Fruit fly (Drosophila melanogaster) whole organism, embryonic: ENCODE data around the gene tweek.

Experiments
- Bteb2 ChIP-seq: fragments of 200-800 bp; sonication (Bioruptor generic); optimal IDR thresholded peaks from 2 replicates; lab custom pipeline; 2016; ENCODE audit warnings: missing biosample characterization, missing genetic modification characterization
- C15 ChIP-seq: fragments of 200-800 bp; sonication (Bioruptor generic); IDR thresholded peaks from 3 replicates; pipeline ENCODE4 v1.3.6; 2022; ENCODE audit warnings: missing biosample characterization, missing genetic modification characterization
- CG10321 ChIP-seq: fragments of 200-800 bp; sonication (Bioruptor generic); IDR thresholded peaks from 2 replicates; pipeline ENCODE4 v1.3.6; 2022; ENCODE audit warnings: missing biosample characterization, missing genetic modification characterization
- CG11093 ChIP-seq: fragments of 200-800 bp; sonication (Bioruptor generic); IDR thresholded peaks from 3 replicates; pipeline ENCODE4 v1.3.6; 2022; ENCODE audit warnings: missing biosample characterization, missing genetic modification characterization
- CG11398 ChIP-seq: fragments of 200-800 bp; sonication (Bioruptor generic); optimal IDR thresholded peaks from 2 replicates; lab custom pipeline; 2016; ENCODE audit warnings: missing biosample characterization, missing genetic modification characterization
- CG11723 ChIP-seq: fragments of 200-800 bp; sonication (Bioruptor generic); optimal IDR thresholded peaks from 2 replicates; lab custom pipeline; 2017; ENCODE audit warnings: missing biosample characterization, mild to moderate bottlenecking, missing genetic modification characterization
- CG12659 ChIP-seq: fragments of 200-800 bp; sonication (Bioruptor generic); optimal IDR thresholded peaks from 3 replicates; lab custom pipeline; 2017; ENCODE audit warnings: mild to moderate bottlenecking, missing biosample characterization, missing genetic modification reagents, missing genetic modification characterization
- CG15269 ChIP-seq: fragments of 200-800 bp; sonication (Bioruptor generic); optimal IDR thresholded peaks from 2 replicates; lab custom pipeline; 2018; ENCODE audit warnings: missing biosample characterization, mild to moderate bottlenecking, missing genetic modification characterization, moderate library complexity
- CG15601 ChIP-seq: fragments of 200-800 bp; sonication (Bioruptor generic); optimal IDR thresholded peaks from 3 replicates; lab custom pipeline; 2019; ENCODE audit warnings: missing biosample characterization, mild to moderate bottlenecking, missing genetic modification characterization, moderate library complexity
- CG3407 ChIP-seq: fragments of 200-800 bp; sonication (Bioruptor generic); optimal IDR thresholded peaks from 2 replicates; lab custom pipeline; 2018; ENCODE audit warnings: missing biosample characterization, mild to moderate bottlenecking, missing genetic modification characterization
- CG34376 ChIP-seq: fragments of 200-800 bp; sonication (Bioruptor generic); optimal IDR thresholded peaks from 2 replicates; lab custom pipeline; 2018; ENCODE audit warnings: missing biosample characterization, mild to moderate bottlenecking, missing genetic modification characterization
- CG34422 ChIP-seq: fragments of 200-800 bp; sonication (Bioruptor generic); IDR thresholded peaks from 3 replicates; pipeline ENCODE4 v1.3.6; 2022; ENCODE audit warnings: missing biosample characterization, missing genetic modification characterization
- CG3838 ChIP-seq: fragments of 200-800 bp; sonication (Bioruptor generic); optimal IDR thresholded peaks from 3 replicates; lab custom pipeline; 2016; ENCODE audit warnings: missing biosample characterization, missing genetic modification characterization
- CG4854 ChIP-seq: fragments of 200-800 bp; sonication (Bioruptor generic); optimal IDR thresholded peaks from 2 replicates; lab custom pipeline; 2016; ENCODE audit warnings: missing biosample characterization, missing genetic modification characterization, inconsistent platforms
- CG5245 ChIP-seq: fragments of 200-800 bp; sonication (Bioruptor generic); optimal IDR thresholded peaks from 3 replicates; lab custom pipeline; 2016; ENCODE audit warnings: missing biosample characterization, missing genetic modification characterization
- CG5953 ChIP-seq: fragments of 200-800 bp; sonication (Bioruptor generic); IDR thresholded peaks from 2 replicates; pipeline ENCODE4 v1.3.6; 2022; ENCODE audit warnings: missing biosample characterization, missing genetic modification characterization
- CG6175 ChIP-seq: fragments of 200-800 bp; sonication (Bioruptor generic); IDR thresholded peaks from 3 replicates; pipeline ENCODE4 v1.3.6; 2022; ENCODE audit warnings: missing biosample characterization, missing genetic modification characterization
- CG6654 ChIP-seq: fragments of 200-800 bp; sonication (Bioruptor generic); optimal IDR thresholded peaks from 2 replicates; lab custom pipeline; 2017; ENCODE audit warnings: missing biosample characterization, mild to moderate bottlenecking, missing genetic modification characterization
- CG7372 ChIP-seq: fragments of 200-800 bp; sonication (Bioruptor generic); IDR thresholded peaks from 2 replicates; pipeline ENCODE4 v1.3.6; 2022; ENCODE audit warnings: missing biosample characterization, missing genetic modification characterization
- CG8944 ChIP-seq: fragments of 200-800 bp; sonication (Bioruptor generic); optimal IDR thresholded peaks from 3 replicates; lab custom pipeline; 2016; ENCODE audit warnings: missing biosample characterization, missing genetic modification characterization
- D ChIP-seq, 2 experiments: fragments of 200-800 bp in 1 of 2; fragments of >200 bp in 1 of 2; sonication (Bioruptor generic) in 1 of 2; optimal IDR thresholded peaks; 2 replicates in 1 of 2; 3 replicates in 1 of 2; lab custom pipeline; 2017; ENCODE audit warnings: mild to moderate bottlenecking in 1 of 2, missing biosample characterization in 1 of 2, missing genetic modification characterization in 1 of 2, missing genetic modification reagents in 1 of 2
- GATAe ChIP-seq: fragments of 200-800 bp; sonication (Bioruptor generic); conservative IDR thresholded peaks from 2 replicates; pipeline ENCODE4 v1.3.6; 2022; ENCODE audit warnings: missing biosample characterization, missing genetic modification characterization
- MESR4 ChIP-seq: fragments of 200-800 bp; sonication (Bioruptor generic); optimal IDR thresholded peaks from 2 replicates; lab custom pipeline; 2018; ENCODE audit warnings: missing biosample characterization, mild to moderate bottlenecking, missing genetic modification characterization, moderate library complexity
- Max ChIP-seq: fragments of 200-800 bp; sonication (Bioruptor generic); optimal IDR thresholded peaks from 2 replicates; lab custom pipeline; 2016; ENCODE audit warnings: missing biosample characterization, mild to moderate bottlenecking, missing genetic modification characterization
- Mrtf ChIP-seq: fragments of 200-800 bp; sonication (Bioruptor generic); IDR thresholded peaks from 3 replicates; pipeline ENCODE4 v1.3.6; 2022; ENCODE audit warnings: missing biosample characterization, missing genetic modification characterization
- Nf-YA ChIP-seq: fragments of 200-800 bp; sonication (Bioruptor generic); IDR thresholded peaks from 2 replicates; pipeline ENCODE4 v1.3.6; 2022; ENCODE audit warnings: missing biosample characterization, missing genetic modification characterization
- Optix ChIP-seq: fragments of 200-800 bp; sonication (Bioruptor generic); IDR thresholded peaks from 3 replicates; pipeline ENCODE4 v1.3.6; 2022; ENCODE audit warnings: missing biosample characterization, missing genetic modification characterization
- Vsx1 ChIP-seq: fragments of 200-800 bp; sonication (Bioruptor generic); optimal IDR thresholded peaks from 2 replicates; lab custom pipeline; 2017; ENCODE audit warnings: missing biosample characterization, mild to moderate bottlenecking, missing genetic modification characterization, missing genetic modification reagents
- ato ChIP-seq: fragments of 200-800 bp; sonication (Bioruptor generic); IDR thresholded peaks from 2 replicates; pipeline ENCODE4 v1.3.6; 2022; ENCODE audit warnings: missing biosample characterization, missing genetic modification characterization; ENCODE audit not compliant: partially characterized antibody
- btn ChIP-seq: fragments of 200-800 bp; sonication (Bioruptor generic); optimal IDR thresholded peaks from 2 replicates; lab custom pipeline; 2016; ENCODE audit warnings: missing biosample characterization, missing genetic modification characterization
- chinmo ChIP-seq: fragments of 200-800 bp; sonication (Bioruptor generic); IDR thresholded peaks from 4 replicates; pipeline ENCODE4 v1.3.6; 2022; ENCODE audit warnings: missing biosample characterization, missing genetic modification characterization; ENCODE audit not compliant: partially characterized antibody
- crc ChIP-seq: fragments of 200-800 bp; sonication (Bioruptor generic); optimal IDR thresholded peaks from 2 replicates; lab custom pipeline; 2016; ENCODE audit warnings: missing biosample characterization, missing genetic modification characterization
- crp ChIP-seq, 2 experiments: fragments of 200-800 bp; sonication (Bioruptor generic); optimal IDR thresholded peaks; 2 replicates in 1 of 2; 3 replicates in 1 of 2; lab custom pipeline; 2017; ENCODE audit warnings: missing biosample characterization in 2 of 2, missing genetic modification characterization in 2 of 2, mild to moderate bottlenecking in 1 of 2, moderate library complexity in 1 of 2
- cwo ChIP-seq: fragments of 200-800 bp; sonication (Bioruptor generic); optimal IDR thresholded peaks from 3 replicates; lab custom pipeline; 2017; ENCODE audit warnings: missing biosample characterization, missing genetic modification characterization, mild to moderate bottlenecking, moderate library complexity, missing genetic modification reagents
- fru ChIP-seq: fragments of >200 bp; optimal IDR thresholded peaks from 2 replicates; lab custom pipeline; 2017
- grau ChIP-seq: fragments of 200-800 bp; optimal IDR thresholded peaks from 3 replicates; lab custom pipeline; 2019; ENCODE audit warnings: missing biosample characterization, mild to moderate bottlenecking, missing genetic modification characterization, moderate library complexity
- grn ChIP-seq: fragments of 200-800 bp; sonication (Bioruptor generic); optimal IDR thresholded peaks from 3 replicates; lab custom pipeline; 2017; ENCODE audit warnings: missing biosample characterization, missing genetic modification characterization
- hb ChIP-seq: fragments of 200-800 bp; sonication (Bioruptor generic); IDR thresholded peaks from 3 replicates; pipeline ENCODE4 v1.3.6; 2022; ENCODE audit warnings: missing biosample characterization, missing genetic modification characterization; ENCODE audit not compliant: partially characterized antibody
- jigr1 ChIP-seq: fragments of 200-800 bp; sonication (Bioruptor generic); IDR thresholded peaks from 3 replicates; pipeline ENCODE4 v1.3.6; 2022; ENCODE audit warnings: missing biosample characterization, missing genetic modification characterization
- knrl ChIP-seq: fragments of 200-800 bp; sonication (Bioruptor generic); IDR thresholded peaks from 3 replicates; pipeline ENCODE4 v1.3.6; 2022; ENCODE audit warnings: missing biosample characterization, missing genetic modification characterization; ENCODE audit not compliant: partially characterized antibody
- onecut ChIP-seq: fragments of 200-800 bp; sonication (Bioruptor generic); IDR thresholded peaks from 2 replicates; pipeline ENCODE4 v1.3.6; 2022; ENCODE audit warnings: missing biosample characterization, missing genetic modification characterization
- seq ChIP-seq: fragments of 200-800 bp; sonication (Bioruptor generic); IDR thresholded peaks from 2 replicates; pipeline ENCODE4 v1.3.6; 2022; ENCODE audit warnings: missing biosample characterization, missing genetic modification characterization
- sim ChIP-seq: fragments of 200-800 bp; sonication (Bioruptor generic); IDR thresholded peaks from 2 replicates; pipeline ENCODE4 v1.3.6; 2022; ENCODE audit warnings: missing biosample characterization, missing genetic modification characterization
- sima ChIP-seq: fragments of 200-800 bp; sonication (Bioruptor generic); optimal IDR thresholded peaks from 2 replicates; lab custom pipeline; 2016; ENCODE audit warnings: missing biosample characterization, missing genetic modification characterization
- sna ChIP-seq: fragments of 200-800 bp; sonication (Bioruptor generic); IDR thresholded peaks from 2 replicates; pipeline ENCODE4 v1.3.6; 2022; ENCODE audit warnings: missing biosample characterization, missing genetic modification characterization; ENCODE audit not compliant: partially characterized antibody
- tgo ChIP-seq: fragments of 200-800 bp; sonication (Bioruptor generic); IDR thresholded peaks from 3 replicates; pipeline ENCODE4 v1.3.6; 2022; ENCODE audit warnings: missing biosample characterization, missing genetic modification characterization
- toy ChIP-seq: fragments of 200-800 bp; sonication (Bioruptor generic); IDR thresholded peaks from 2 replicates; pipeline ENCODE4 v1.3.6; 2022; ENCODE audit warnings: missing biosample characterization, missing genetic modification characterization
- ttk ChIP-seq: fragments of 200-800 bp; sonication (Bioruptor generic); IDR thresholded peaks from 2 replicates; pipeline ENCODE4 v2.1.2; 2022; ENCODE audit warnings: missing biosample characterization, missing genetic modification characterization
- vnd ChIP-seq: fragments of 200-800 bp; sonication (Bioruptor generic); IDR thresholded peaks from 3 replicates; pipeline ENCODE4 v1.3.6; 2022; ENCODE audit warnings: missing biosample characterization, missing genetic modification characterization; ENCODE audit not compliant: partially characterized antibody

Gene tweek

DNA sequence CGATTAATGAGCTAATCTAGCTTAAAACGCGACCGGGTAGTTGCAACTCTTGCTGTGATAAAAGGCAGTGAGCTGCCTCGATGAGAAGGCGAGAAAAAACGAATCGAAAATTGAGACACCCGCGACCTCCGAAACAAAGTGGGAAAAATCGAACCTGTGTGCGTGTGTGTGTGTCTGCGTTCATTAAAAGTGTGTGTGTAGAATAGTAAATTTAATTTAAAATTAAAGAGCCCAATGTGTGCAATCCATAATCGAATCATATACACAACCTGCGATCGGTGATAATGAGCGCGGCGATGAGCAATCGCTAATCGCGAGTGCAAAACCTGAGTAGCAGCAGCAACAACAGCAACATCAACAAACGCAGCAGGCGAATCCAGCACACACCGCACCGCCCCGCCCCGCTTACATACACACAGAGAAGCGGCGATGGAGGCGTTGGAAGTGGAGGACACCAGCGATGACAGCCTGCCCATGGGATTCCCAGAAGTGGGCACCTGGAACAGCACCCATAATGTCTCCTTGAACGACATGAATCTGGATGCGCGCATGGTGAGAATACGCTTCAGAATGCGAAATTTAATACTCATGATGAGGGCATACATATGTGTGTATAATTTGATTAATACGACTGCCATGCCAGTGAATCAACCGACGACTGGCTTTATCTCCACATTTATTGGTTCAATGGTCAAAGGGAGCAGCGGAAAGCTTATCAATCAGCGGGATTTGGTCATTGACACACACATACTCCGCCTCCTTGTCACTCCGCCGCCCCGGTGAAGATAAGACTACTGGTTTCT, 485 bp downstream of the tweek start (continued):
- TF ChIP-seq GATAe (peak; percentile 35; the same call in 1 of the 2 replicates), CG6175 (GFP tag; lab: Robert Waterston, UW) (no peak), chinmo (GFP tag; lab: Robert Waterston, UW) (peak; percentile 64; the same call in 1 of the 4 replicates), onecut (GFP tag; lab: Robert Waterston, UW) (peak; percentile 95), D (optimal IDR thresholded peaks at IDR 0.05; lab: Kevin White, UChicago) (no peak), D (GFP tag; optimal IDR thresholded peaks at IDR 0.05; lab: Kevin White, UChicago) (no peak), CG6654 (no peak), knrl (GFP tag; lab: Robert Waterston, UW) (no peak), Vsx1 (GFP tag; lab: Kevin White, UChicago) (no peak), CG3838 (GFP tag; lab: Kevin White, UChicago) (no peak), CG11093 (no peak), CG10321 (GFP tag; lab: Robert Waterston, UW) (no peak), crp (GFP tag; optimal IDR thresholded peaks at IDR 0.05; lab: Kevin White, UChicago) (peak in 1 of 2 experiments; percentile 59), seq (GFP tag; lab: Robert Waterston, UW) (no peak), Max (GFP tag; lab: Kevin White, UChicago) (no peak), hb (GFP tag; lab: Robert Waterston, UW) (no peak), cwo (GFP tag; lab: Kevin White, UChicago) (no peak), btn (GFP tag; lab: Kevin White, UChicago) (no peak), toy (GFP tag; lab: Robert Waterston, UW) (no peak), grn (GFP tag; lab: Kevin White, UChicago) (no peak), CG5245 (GFP tag; lab: Kevin White, UChicago) (no peak), Bteb2 (GFP tag; lab: Kevin White, UChicago) (no peak), MESR4 (GFP tag; lab: Kevin White, UChicago) (peak; percentile 86), CG34376 (GFP tag; lab: Kevin White, UChicago) (peak; percentile 50), sna (GFP tag; lab: Robert Waterston, UW) (no peak), CG11723 (no peak), CG12659 (GFP tag; lab: Kevin White, UChicago) (no peak), vnd (GFP tag; lab: Robert Waterston, UW) (no peak), CG4854 (GFP tag; lab: Kevin White, UChicago) (no peak), CG3407 (GFP tag; lab: Kevin White, UChicago) (no peak), sima (GFP tag; lab: Kevin White, UChicago) (no peak), CG5953 (GFP tag; lab: Robert Waterston, UW) (no peak), CG15269 (no peak), Optix (GFP tag; lab: Robert Waterston, UW) (no peak), jigr1 (no peak), CG34422 (GFP tag; lab: Robert Waterston, UW) (peak; percentile 48; the same call in 2 of the 3 replicates), crc (GFP tag; lab: Kevin White, UChicago) (no peak), Mrtf (GFP tag; lab: Robert Waterston, UW) (no peak), CG8944 (no peak), C15 (GFP tag; lab: Robert Waterston, UW) (no peak), fru (lab: Kevin White, UChicago) (no peak), CG11398 (no peak), ato (GFP tag; lab: Robert Waterston, UW) (no peak), Nf-YA (no peak), grau (tag; lab: Kevin White, UChicago) (no peak), ttk (GFP tag; lab: Robert Waterston, UW) (no peak; the same call in 1 of the 2 replicates), CG7372 (GFP tag; lab: Robert Waterston, UW) (no peak), CG15601 (tag; lab: Kevin White, UChicago) (no peak), tgo (GFP tag; lab: Robert Waterston, UW) (no peak), sim (GFP tag; lab: Robert Waterston, UW) (no peak)
